Fruit fly (Drosophila melanogaster) whole organism, embryonic: ENCODE measurements around the gene GCS2alpha.

Source experiments
- CG10274 ChIP-seq: fragments of 200-800 bp; sonication (Bioruptor generic); optimal IDR thresholded peaks from 3 replicates; lab custom pipeline; 2017; ENCODE audit warnings: missing biosample characterization, mild to moderate bottlenecking, missing genetic modification characterization
- CG14965 ChIP-seq: fragments of 200-800 bp; sonication (Bioruptor generic); optimal IDR thresholded peaks from 2 replicates; lab custom pipeline; 2016; ENCODE audit warnings: missing biosample characterization, missing genetic modification characterization, borderline replicate concordance
- CG18764 ChIP-seq: fragments of 200-800 bp; sonication (Bioruptor generic); optimal IDR thresholded peaks from 3 replicates; lab custom pipeline; 2016; ENCODE audit warnings: missing biosample characterization, missing genetic modification characterization
- CG3065 ChIP-seq: fragments of 200-800 bp; sonication (Bioruptor generic); optimal IDR thresholded peaks from 2 replicates; lab custom pipeline; 2016; ENCODE audit warnings: missing biosample characterization, missing genetic modification characterization
- Chrac-16 ChIP-seq: fragments of 200-800 bp; sonication (Bioruptor generic); optimal IDR thresholded peaks from 3 replicates; lab custom pipeline; 2016; ENCODE audit warnings: missing biosample characterization, missing genetic modification characterization
- Doc2 ChIP-seq: fragments of 200-800 bp; sonication (Bioruptor generic); IDR thresholded peaks from 2 replicates; pipeline ENCODE4 v1.3.6; 2022; ENCODE audit warnings: missing biosample characterization, missing genetic modification characterization
- ab ChIP-seq: fragments of 200-800 bp; sonication (Bioruptor generic); optimal IDR thresholded peaks from 2 replicates; lab custom pipeline; 2016; ENCODE audit warnings: missing biosample characterization, missing genetic modification characterization
- ham ChIP-seq: fragments of 200-800 bp; sonication (Bioruptor generic); IDR thresholded peaks from 2 replicates; pipeline ENCODE4 v1.3.6; 2022; ENCODE audit warnings: missing biosample characterization, missing genetic modification characterization
- peb ChIP-seq: fragments of 200-800 bp; sonication (Bioruptor generic); IDR thresholded peaks from 2 replicates; pipeline ENCODE4 v1.3.6; 2022; ENCODE audit warnings: missing biosample characterization, missing genetic modification characterization
- psq ChIP-seq: fragments of 200-800 bp; sonication (Bioruptor generic); optimal IDR thresholded peaks from 2 replicates; lab custom pipeline; 2017; ENCODE audit warnings: missing biosample characterization, missing genetic modification characterization

DNA sequence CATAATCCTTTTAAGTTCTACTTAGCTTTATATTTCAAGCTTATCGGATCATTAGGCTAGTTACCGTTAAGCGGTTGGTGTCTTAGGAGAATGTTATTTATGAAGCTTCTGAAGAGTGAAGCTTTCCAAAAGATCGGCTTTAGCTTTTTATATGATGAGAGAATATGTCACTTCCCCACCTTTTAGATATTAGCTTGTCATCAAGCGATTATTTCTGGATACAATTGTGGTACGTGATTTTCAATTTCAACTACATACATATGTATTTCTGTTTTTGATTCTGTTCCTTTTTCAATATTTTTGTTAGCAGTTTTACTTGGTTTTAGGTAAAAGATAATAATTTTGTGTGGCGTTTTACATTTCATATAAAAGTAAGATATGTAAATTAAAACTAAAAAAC is 27.8 kb upstream of the GCS2alpha start:
- TF ChIP-seq CG18764 (GFP tag; lab: Kevin White, UChicago) (no peak), peb (GFP tag; lab: Robert Waterston, UW) (no peak), psq (no peak), ham (GFP tag; lab: Robert Waterston, UW) (no peak), CG10274 (no peak), Doc2 (no peak), Chrac-16 (GFP tag; lab: Kevin White, UChicago) (no peak), CG3065 (GFP tag; lab: Kevin White, UChicago) (no peak), ab (GFP tag; lab: Kevin White, UChicago) (no peak), CG14965 (no peak)
